Fruit fly (Drosophila melanogaster) whole organism, embryonic: ENCODE data around the gene CG42728.

Experiments used
- BEAF-32 ChIP-seq: fragments of 200-800 bp; sonication (Bioruptor generic); optimal IDR thresholded peaks from 3 replicates; lab custom pipeline; 2017; ENCODE audit warnings: missing biosample characterization, missing genetic modification characterization, mild to moderate bottlenecking, moderate library complexity, missing genetic modification reagents
- CG10543 ChIP-seq: fragments of 200-800 bp; sonication (Bioruptor generic); optimal IDR thresholded peaks from 3 replicates; lab custom pipeline; 2017; ENCODE audit warnings: missing biosample characterization, mild to moderate bottlenecking, missing genetic modification characterization, moderate library complexity
- CG13894 ChIP-seq: fragments of 200-800 bp; sonication (Bioruptor generic); optimal IDR thresholded peaks from 3 replicates; lab custom pipeline; 2018; ENCODE audit warnings: missing biosample characterization, mild to moderate bottlenecking, missing genetic modification characterization, moderate library complexity
- CG14014 ChIP-seq: fragments of 200-800 bp; sonication (Bioruptor generic); IDR thresholded peaks from 2 replicates; pipeline ENCODE4 v1.3.6; 2022; ENCODE audit warnings: missing biosample characterization, missing genetic modification characterization
- CG15514 ChIP-seq: fragments of 200-800 bp; sonication (Bioruptor generic); optimal IDR thresholded peaks from 3 replicates; lab custom pipeline; 2017; ENCODE audit warnings: missing biosample characterization, missing genetic modification characterization, mild to moderate bottlenecking, moderate library complexity, missing genetic modification reagents
- CG15696 ChIP-seq: fragments of 200-800 bp; sonication (Bioruptor generic); optimal IDR thresholded peaks from 2 replicates; lab custom pipeline; 2019; ENCODE audit warnings: missing biosample characterization, mild to moderate bottlenecking, missing genetic modification characterization, moderate library complexity
- CG17612 ChIP-seq: fragments of 200-800 bp; sonication (Bioruptor generic); IDR thresholded peaks from 2 replicates; pipeline ENCODE4 v1.3.6; 2022; ENCODE audit warnings: missing biosample characterization, missing genetic modification characterization
- CG31441 ChIP-seq: fragments of 200-800 bp; sonication (Bioruptor generic); IDR thresholded peaks from 2 replicates; pipeline ENCODE4 v1.3.6; 2022; ENCODE audit warnings: missing biosample characterization, missing genetic modification characterization
- CG32532 ChIP-seq: fragments of 200-800 bp; sonication (Bioruptor generic); IDR thresholded peaks from 2 replicates; pipeline ENCODE4 v1.3.6; 2022; ENCODE audit warnings: missing biosample characterization, missing genetic modification characterization
- CG3995 ChIP-seq: fragments of 200-800 bp; sonication (Bioruptor generic); optimal IDR thresholded peaks from 3 replicates; lab custom pipeline; 2016; ENCODE audit warnings: missing biosample characterization, missing genetic modification characterization
- CG7271 ChIP-seq: fragments of 200-800 bp; sonication (Bioruptor generic); optimal IDR thresholded peaks from 2 replicates; lab custom pipeline; 2018; ENCODE audit warnings: missing biosample characterization, mild to moderate bottlenecking, missing genetic modification characterization, moderate library complexity
- CG7357 ChIP-seq: fragments of 200-800 bp; sonication (Bioruptor generic); IDR thresholded peaks from 3 replicates; pipeline ENCODE4 v1.3.6; 2022; ENCODE audit warnings: missing biosample characterization, missing genetic modification characterization
- CG7963 ChIP-seq: fragments of 200-800 bp; sonication (Bioruptor generic); IDR thresholded peaks from 3 replicates; pipeline ENCODE4 v1.3.6; 2022; ENCODE audit warnings: missing biosample characterization, missing genetic modification characterization; ENCODE audit not compliant: partially characterized antibody
- CG7987 ChIP-seq: fragments of 200-800 bp; sonication (Bioruptor generic); optimal IDR thresholded peaks from 2 replicates; lab custom pipeline; 2018; ENCODE audit warnings: missing biosample characterization, mild to moderate bottlenecking, missing genetic modification characterization, moderate library complexity
- Camta ChIP-seq: fragments of 200-800 bp; sonication (Bioruptor generic); optimal IDR thresholded peaks from 2 replicates; lab custom pipeline; 2016; ENCODE audit warnings: missing biosample characterization, missing genetic modification characterization
- D19A ChIP-seq: fragments of 200-800 bp; optimal IDR thresholded peaks from 3 replicates; lab custom pipeline; 2019; ENCODE audit warnings: missing biosample characterization, mild to moderate bottlenecking, missing genetic modification characterization, moderate library complexity
- Deaf1 ChIP-seq: fragments of 200-800 bp; optimal IDR thresholded peaks from 3 replicates; lab custom pipeline; 2019; ENCODE audit warnings: missing biosample characterization, mild to moderate bottlenecking, missing genetic modification characterization, moderate library complexity
- E2f1 ChIP-seq: fragments of 200-800 bp; sonication (Bioruptor generic); IDR thresholded peaks from 2 replicates; pipeline ENCODE4 v1.3.6; 2022; ENCODE audit warnings: missing biosample characterization, missing genetic modification characterization
- E2f2 ChIP-seq: fragments of 200-800 bp; sonication (Bioruptor generic); IDR thresholded peaks from 2 replicates; pipeline ENCODE4 v1.3.6; 2022; ENCODE audit warnings: missing biosample characterization, missing genetic modification characterization
- HLHmδ ChIP-seq: fragments of 200-800 bp; sonication (Bioruptor generic); optimal IDR thresholded peaks from 2 replicates; lab custom pipeline; 2018; ENCODE audit warnings: missing biosample characterization, mild to moderate bottlenecking, missing genetic modification characterization, moderate library complexity
- Hmr ChIP-seq: fragments of 200-800 bp; sonication (Bioruptor generic); optimal IDR thresholded peaks from 3 replicates; lab custom pipeline; 2017; ENCODE audit warnings: mild to moderate bottlenecking, missing biosample characterization, missing genetic modification reagents, missing genetic modification characterization
- Hr3 ChIP-seq: fragments of 200-800 bp; sonication (Bioruptor generic); optimal IDR thresholded peaks from 3 replicates; lab custom pipeline; 2016; ENCODE audit warnings: missing biosample characterization, missing genetic modification characterization
- Hsf ChIP-seq: fragments of 200-800 bp; sonication (Bioruptor generic); optimal IDR thresholded peaks from 3 replicates; lab custom pipeline; 2016; ENCODE audit warnings: missing biosample characterization, missing genetic modification characterization
- Myb ChIP-seq: fragments of 200-800 bp; sonication (Bioruptor generic); optimal IDR thresholded peaks from 2 replicates; lab custom pipeline; 2016; ENCODE audit warnings: missing biosample characterization, missing genetic modification characterization
- Oaz ChIP-seq: fragments of 200-800 bp; sonication (Bioruptor generic); IDR thresholded peaks from 2 replicates; pipeline ENCODE4 v1.3.6; 2022; ENCODE audit warnings: missing biosample characterization, missing genetic modification characterization
- Sry-δ ChIP-seq: fragments of 200-800 bp; sonication (Bioruptor generic); optimal IDR thresholded peaks from 2 replicates; lab custom pipeline; 2016; ENCODE audit warnings: missing biosample characterization, missing genetic modification characterization
- al ChIP-seq: fragments of 200-800 bp; sonication (Bioruptor generic); IDR thresholded peaks from 2 replicates; pipeline ENCODE4 v1.3.6; 2022; ENCODE audit warnings: missing biosample characterization, missing genetic modification characterization
- amos ChIP-seq: fragments of 200-800 bp; sonication (Bioruptor generic); IDR thresholded peaks from 2 replicates; pipeline ENCODE4 v1.3.6; 2022; ENCODE audit warnings: missing biosample characterization, missing genetic modification characterization; ENCODE audit not compliant: partially characterized antibody
- bowl ChIP-seq: fragments of 200-800 bp; sonication (Bioruptor generic); IDR thresholded peaks from 2 replicates; pipeline ENCODE4 v1.3.6; 2022; ENCODE audit warnings: missing biosample characterization, missing genetic modification characterization
- cad ChIP-seq: fragments of >200 bp; optimal IDR thresholded peaks from 2 replicates; lab custom pipeline; 2017; ENCODE audit warnings: missing biosample characterization, missing genetic modification characterization
- crol ChIP-seq: fragments of 200-800 bp; sonication (Bioruptor generic); IDR thresholded peaks from 2 replicates; pipeline ENCODE4 v1.3.6; 2022; ENCODE audit warnings: missing biosample characterization, missing genetic modification characterization
- danr ChIP-seq: fragments of 200-800 bp; sonication (Bioruptor generic); IDR thresholded peaks from 2 replicates; pipeline ENCODE4 v1.3.6; 2022; ENCODE audit warnings: missing biosample characterization, missing genetic modification characterization
- en ChIP-seq: fragments of 200-800 bp; sonication (Bioruptor generic); optimal IDR thresholded peaks from 2 replicates; lab custom pipeline; 2016; ENCODE audit warnings: missing biosample characterization, missing genetic modification characterization
- eyg ChIP-seq: fragments of 200-800 bp; sonication (Bioruptor generic); optimal IDR thresholded peaks from 3 replicates; lab custom pipeline; 2016; ENCODE audit warnings: missing biosample characterization, missing genetic modification characterization
- fd102C ChIP-seq: fragments of 200-800 bp; sonication (Bioruptor generic); optimal IDR thresholded peaks from 2 replicates; lab custom pipeline; 2018; ENCODE audit warnings: missing biosample characterization, mild to moderate bottlenecking, missing genetic modification characterization, moderate library complexity
- insv ChIP-seq, 2 experiments: fragments of 200-800 bp; sonication (Bioruptor generic); optimal IDR thresholded peaks; 3 replicates each; lab custom pipeline; 2016 to 2018; ENCODE audit warnings: missing biosample characterization in 2 of 2, missing genetic modification characterization in 2 of 2
- inv ChIP-seq: fragments of 200-800 bp; sonication (Bioruptor generic); IDR thresholded peaks from 2 replicates; pipeline ENCODE4 v1.3.6; 2022; ENCODE audit warnings: missing biosample characterization, missing genetic modification characterization; ENCODE audit not compliant: partially characterized antibody
- jing ChIP-seq: fragments of 200-800 bp; sonication (Bioruptor generic); optimal IDR thresholded peaks from 2 replicates; lab custom pipeline; 2018; ENCODE audit warnings: missing biosample characterization, mild to moderate bottlenecking, missing genetic modification characterization
- lbe ChIP-seq: fragments of 200-800 bp; sonication (Bioruptor generic); optimal IDR thresholded peaks from 2 replicates; lab custom pipeline; 2016; ENCODE audit warnings: missing biosample characterization, mild to moderate bottlenecking, missing genetic modification characterization
- mld ChIP-seq: fragments of 200-800 bp; sonication (Bioruptor generic); IDR thresholded peaks from 3 replicates; pipeline ENCODE4 v1.3.6; 2022; ENCODE audit warnings: missing biosample characterization, missing genetic modification characterization; ENCODE audit not compliant: partially characterized antibody
- org-1 ChIP-seq: fragments of 200-800 bp; sonication (Bioruptor generic); optimal IDR thresholded peaks from 2 replicates; lab custom pipeline; 2017; ENCODE audit warnings: missing biosample characterization, missing genetic modification characterization
- p53 ChIP-seq: fragments of 200-800 bp; sonication (Bioruptor generic); optimal IDR thresholded peaks from 2 replicates; lab custom pipeline; 2016; ENCODE audit warnings: missing biosample characterization, missing genetic modification characterization
- phol ChIP-seq: fragments of 200-800 bp; sonication (Bioruptor generic); optimal IDR thresholded peaks from 3 replicates; lab custom pipeline; 2018; ENCODE audit warnings: missing biosample characterization, mild to moderate bottlenecking, missing genetic modification characterization, moderate library complexity
- shn ChIP-seq: fragments of 200-800 bp; sonication (Bioruptor generic); optimal IDR thresholded peaks from 3 replicates; lab custom pipeline; 2016; ENCODE audit warnings: missing biosample characterization, missing genetic modification characterization
- sqz ChIP-seq: fragments of 200-800 bp; sonication (Bioruptor generic); optimal IDR thresholded peaks from 3 replicates; lab custom pipeline; 2018; ENCODE audit warnings: missing biosample characterization, mild to moderate bottlenecking, missing genetic modification characterization
- tgo ChIP-seq: fragments of 200-800 bp; sonication (Bioruptor generic); IDR thresholded peaks from 3 replicates; pipeline ENCODE4 v1.3.6; 2022; ENCODE audit warnings: missing biosample characterization, missing genetic modification characterization
- tll ChIP-seq, 2 experiments: fragments of 200-800 bp in 1 of 2; fragments of >200 bp in 1 of 2; sonication (Bioruptor generic) in 1 of 2; optimal IDR thresholded peaks; 2 replicates each; lab custom pipeline; 2017 to 2019; ENCODE audit warnings: missing biosample characterization in 2 of 2, missing genetic modification characterization in 2 of 2, mild to moderate bottlenecking in 1 of 2, moderate library complexity in 1 of 2
- tna ChIP-seq: fragments of 200-800 bp; sonication (Bioruptor generic); IDR thresholded peaks from 2 replicates; pipeline ENCODE4 v1.3.6; 2022; ENCODE audit warnings: missing biosample characterization, missing genetic modification characterization; ENCODE audit not compliant: partially characterized antibody
- zen ChIP-seq: fragments of 200-800 bp; sonication (Bioruptor generic); optimal IDR thresholded peaks from 3 replicates; lab custom pipeline; 2018; ENCODE audit warnings: missing biosample characterization, mild to moderate bottlenecking, missing genetic modification characterization, moderate library complexity

The CG42728 gene

DNA sequence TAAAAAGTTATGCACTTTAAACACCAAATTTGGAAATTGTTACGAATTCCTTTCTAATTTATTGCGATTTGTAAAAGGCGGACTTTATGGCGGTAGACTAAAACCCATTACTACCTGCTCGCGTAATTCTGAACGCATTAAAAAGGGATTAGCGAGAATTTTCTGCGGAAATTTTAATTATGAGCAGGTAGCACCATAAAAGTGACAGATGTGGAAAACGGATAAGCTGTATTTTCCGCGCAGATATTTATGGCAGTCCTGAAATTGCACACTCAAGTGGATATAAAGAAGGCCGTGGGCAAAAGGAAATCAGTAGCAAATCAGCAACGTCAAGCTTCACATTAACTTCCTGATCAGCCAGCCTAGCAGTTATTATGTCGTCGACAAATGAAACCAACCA is 19.2 kb downstream of the CG42728 start, which contains the start of gene Z600:
TSS of gene Z600 (plus strand) at position 312 of the 400 bp plus-strand sequence.
- TF ChIP-seq tna (GFP tag; lab: Robert Waterston, UW) (0 out of 2 replicates have a peak, but pooled peaks have one; percentile 14), zen (tag; lab: Kevin White, UChicago) (peak; percentile 100), Deaf1 (tag; lab: Kevin White, UChicago) (no peak), lbe (GFP tag; lab: Kevin White, UChicago) (no peak), CG31441 (no peak), CG17612 (GFP tag; lab: Robert Waterston, UW) (no peak), inv (peak; percentile 21; the same call in 1 of the 2 replicates), crol (GFP tag; lab: Robert Waterston, UW) (no peak), D19A (tag; lab: Kevin White, UChicago) (no peak), CG7271 (peak; percentile 76), BEAF-32 (GFP tag; lab: Kevin White, UChicago) (no peak), mld (GFP tag; lab: Robert Waterston, UW) (0 out of 3 replicates have a peak, but pooled peaks have one; percentile 16), eyg (no peak), cad (GFP tag; lab: Kevin White, UChicago) (peak; percentile 95), CG15696 (tag; lab: Kevin White, UChicago) (no peak), E2f2 (no peak), sqz (GFP tag; lab: Kevin White, UChicago) (no peak)

DNA sequence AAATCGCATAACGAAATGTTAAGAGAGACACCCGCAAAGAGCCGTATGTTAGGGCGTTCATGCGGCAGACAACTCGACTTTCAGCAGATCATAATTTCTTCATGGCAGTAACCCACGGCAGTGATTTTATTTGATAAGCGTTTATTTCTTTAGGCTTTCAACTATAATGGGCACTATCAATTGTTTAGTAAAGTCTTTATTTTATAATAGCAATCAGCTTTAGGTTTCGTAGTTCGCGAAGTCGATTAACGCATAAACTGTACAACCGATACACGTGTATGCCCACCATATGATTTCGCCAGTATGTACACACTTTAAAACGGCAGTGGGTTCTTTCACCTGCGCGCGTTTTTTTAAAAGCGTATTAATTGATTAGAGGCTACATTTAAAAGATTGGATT is 19.8 kb downstream of the CG42728 start, which contains the start of gene CG7841:
TSS of gene CG7841 (minus strand) at position 20 of the 400 bp plus-strand sequence.
- TF ChIP-seq Hsf (GFP tag; lab: Kevin White, UChicago), result peak; percentile 98
- TF ChIP-seq CG14014 (GFP tag; lab: Robert Waterston, UW), result peak; percentile 96
- peak; percentile 99 for TF ChIP-seq Hmr
- peak; percentile 92 for TF ChIP-seq p53 (GFP tag; lab: Kevin White, UChicago)
- TF ChIP-seq shn (GFP tag; lab: Kevin White, UChicago), result peak; percentile 96
- TF ChIP-seq tgo (GFP tag; lab: Robert Waterston, UW), result peak; percentile 95
- peak; percentile 80 for TF ChIP-seq CG3995 (GFP tag; lab: Kevin White, UChicago)
- peak; percentile 93 for TF ChIP-seq Oaz
- TF ChIP-seq E2f1 (GFP tag; lab: Robert Waterston, UW), result peak; percentile 93
- TF ChIP-seq Hr3 (GFP tag; lab: Kevin White, UChicago), result peak; percentile 92
- TF ChIP-seq org-1, result peak; percentile 97
- peak; percentile 88 for TF ChIP-seq al (GFP tag; lab: Robert Waterston, UW)
- TF ChIP-seq CG10543 (GFP tag; lab: Kevin White, UChicago), result peak; percentile 99
- peak; percentile 58; the same call in 1 of the 2 replicates for TF ChIP-seq crol (GFP tag; lab: Robert Waterston, UW)
- TF ChIP-seq HLHmδ (GFP tag; lab: Kevin White, UChicago), result peak; percentile 14
- TF ChIP-seq Deaf1 (tag; lab: Kevin White, UChicago), result peak; percentile 87
- TF ChIP-seq en (GFP tag; lab: Kevin White, UChicago), result peak; percentile 97
- TF ChIP-seq CG13894, result peak; percentile 98
- no peak for TF ChIP-seq CG7963
- TF ChIP-seq tll (GFP tag; optimal IDR thresholded peaks at IDR 0.05; lab: Kevin White, UChicago), result peak in 1 of 2 experiments; percentile 5
- TF ChIP-seq Sry-δ, result peak; percentile 73
- peak; percentile 94 for TF ChIP-seq fd102C (GFP tag; lab: Kevin White, UChicago)
- peak; percentile 97 for TF ChIP-seq Camta
- TF ChIP-seq CG32532, result peak; percentile 97
- TF ChIP-seq bowl (GFP tag; lab: Robert Waterston, UW), result peak; percentile 95
- TF ChIP-seq amos (GFP tag; lab: Robert Waterston, UW), result no peak
- TF ChIP-seq Myb (GFP tag; lab: Kevin White, UChicago), result peak; percentile 87
- TF ChIP-seq CG17612 (GFP tag; lab: Robert Waterston, UW), result peak; percentile 83; the same call in 1 of the 2 replicates
- TF ChIP-seq CG15514 (GFP tag; lab: Kevin White, UChicago), result peak; percentile 95
- peak; percentile 44 to 83 for TF ChIP-seq insv (GFP tag; optimal IDR thresholded peaks at IDR 0.05; lab: Kevin White, UChicago)
- TF ChIP-seq phol (tag; lab: Kevin White, UChicago), result peak; percentile 97
- peak; percentile 93 for TF ChIP-seq jing (GFP tag; lab: Kevin White, UChicago)
- TF ChIP-seq CG7987 (GFP tag; lab: Kevin White, UChicago), result peak; percentile 97
- peak; percentile 89 for TF ChIP-seq danr (GFP tag; lab: Robert Waterston, UW)
- peak; percentile 83 for TF ChIP-seq CG7357 (GFP tag; lab: Robert Waterston, UW)
